Worm (Caenorhabditis elegans): Measurements from ENCODE around the gene pals-33.

DNA sequence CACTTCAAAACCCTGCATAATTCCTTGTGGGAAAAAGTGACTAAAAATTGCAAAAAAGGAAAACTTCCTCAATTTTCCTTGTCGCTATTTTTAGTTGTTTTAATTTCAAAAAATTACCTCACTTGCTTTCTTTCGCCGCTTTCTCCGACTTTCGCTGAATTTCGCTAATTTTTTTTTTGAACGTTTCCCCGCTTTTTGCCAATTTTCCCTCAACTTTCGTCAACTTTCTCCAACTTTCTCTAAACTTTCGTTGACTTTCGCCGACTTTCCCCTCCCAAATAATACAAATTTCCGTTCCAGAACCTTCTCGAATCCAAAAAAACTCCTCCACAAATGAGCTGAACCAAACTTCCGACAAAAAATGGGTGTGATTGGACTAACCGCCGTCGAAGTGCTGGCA, 9.4 kb downstream of the pals-33 start, which contains the start of gene W08A12.3:
- TF ChIP-seq lsy-2 (tag; optimal IDR thresholded peaks at IDR 0.05) (no peak), pha-4 (tag; optimal IDR thresholded peaks at IDR 0.05) (no peak), snpc-4 (tag; optimal IDR thresholded peaks at IDR 0.05) (no peak), zip-8 (tag; optimal IDR thresholded peaks at IDR 0.05) (no peak), lin-13 (tag; optimal IDR thresholded peaks at IDR 0.05) (no peak), ztf-11 (tag; optimal IDR thresholded peaks at IDR 0.05) (no peak), unc-39 (tag; optimal IDR thresholded peaks at IDR 0.05) (no peak), nhr-237 (tag; optimal IDR thresholded peaks at IDR 0.05) (no peak), elt-3 (tag; optimal IDR thresholded peaks at IDR 0.05) (no peak), unc-62 (GFP tag; optimal IDR thresholded peaks at IDR 0.05) (no peak), nhr-28 (tag; optimal IDR thresholded peaks at IDR 0.05) (no peak)

Data from whole organism, mixed stage, embryonic.